Fruit fly (Drosophila melanogaster) whole organism, prepupa: ENCODE data around the gene CG15739.

Experiments
- CG10631 ChIP-seq: fragments of 200-800 bp; sonication (Bioruptor generic); optimal IDR thresholded peaks from 2 replicates; lab custom pipeline; 2016; ENCODE audit warnings: missing biosample characterization, missing genetic modification characterization
- CG11762 ChIP-seq: fragments of 200-800 bp; sonication (Bioruptor generic); optimal IDR thresholded peaks from 3 replicates; lab custom pipeline; 2016; ENCODE audit warnings: missing biosample characterization, missing genetic modification characterization; ENCODE audit not compliant: insufficient read depth
- CG31627 ChIP-seq: fragments of 200-800 bp; sonication (Bioruptor generic); optimal IDR thresholded peaks from 3 replicates; lab custom pipeline; 2016; ENCODE audit warnings: missing biosample characterization, missing genetic modification characterization
- CG32006 ChIP-seq: fragments of 200-800 bp; sonication (Bioruptor generic); optimal IDR thresholded peaks from 3 replicates; lab custom pipeline; 2017; ENCODE audit warnings: missing biosample characterization, mild to moderate bottlenecking, missing genetic modification characterization
- CG34406 ChIP-seq: fragments of 200-800 bp; sonication (Bioruptor generic); optimal IDR thresholded peaks from 3 replicates; lab custom pipeline; 2016; ENCODE audit warnings: missing biosample characterization, missing genetic modification characterization
- CG6276 ChIP-seq: fragments of 200-800 bp; sonication (Bioruptor generic); optimal IDR thresholded peaks from 2 replicates; lab custom pipeline; 2017; ENCODE audit warnings: missing biosample characterization, mild to moderate bottlenecking, missing genetic modification characterization
- CG6808 ChIP-seq: fragments of 200-800 bp; sonication (Bioruptor generic); optimal IDR thresholded peaks from 3 replicates; lab custom pipeline; 2017; ENCODE audit warnings: missing biosample characterization, missing genetic modification characterization, mild to moderate bottlenecking, moderate library complexity, missing genetic modification reagents
- Ets21C ChIP-seq: fragments of 200-800 bp; sonication (Bioruptor generic); optimal IDR thresholded peaks from 3 replicates; lab custom pipeline; 2016; ENCODE audit warnings: missing biosample characterization, missing genetic modification characterization
- Hr38 ChIP-seq: sonication (Bioruptor generic); optimal IDR thresholded peaks from 2 replicates; lab custom pipeline; 2016; ENCODE audit warnings: missing biosample characterization, missing genetic modification characterization
- Lpt ChIP-seq: fragments of 200-800 bp; sonication (Bioruptor generic); optimal IDR thresholded peaks from 3 replicates; lab custom pipeline; 2016; ENCODE audit warnings: missing biosample characterization, missing genetic modification characterization
- Sox15 ChIP-seq: fragments of 200-800 bp; sonication (Bioruptor generic); optimal IDR thresholded peaks from 3 replicates; lab custom pipeline; 2016; ENCODE audit warnings: missing biosample characterization, missing genetic modification characterization
- eg ChIP-seq: fragments of 200-800 bp; sonication (Bioruptor generic); IDR thresholded peaks from 3 replicates; pipeline ENCODE4 v1.3.6; 2022; ENCODE audit warnings: missing biosample characterization, missing genetic modification characterization

DNA sequence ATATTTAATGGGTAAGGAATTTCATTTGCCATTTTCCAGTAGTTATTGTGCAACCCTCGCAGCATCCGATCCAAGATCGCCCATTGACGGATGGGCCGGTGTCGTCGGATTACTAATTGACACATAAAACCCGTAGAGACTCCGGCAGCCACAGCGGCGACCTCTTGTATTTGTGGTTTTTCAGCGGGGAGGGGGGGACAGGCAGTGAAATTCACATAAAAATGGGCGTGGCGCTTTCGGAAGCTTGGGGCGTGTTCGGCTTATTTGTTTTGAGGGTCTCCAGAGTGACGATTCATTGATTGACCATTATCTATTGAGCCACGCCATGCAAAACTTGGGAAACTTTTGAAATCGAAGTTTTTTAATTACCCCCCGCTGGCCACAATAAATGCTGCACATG is 23.9 kb upstream of the CG15739 start:
- TF ChIP-seq eg (GFP tag; lab: Robert Waterston, UW) = no peak
- no peak for TF ChIP-seq Hr38 (GFP tag; lab: Kevin White, UChicago)
- TF ChIP-seq CG6276 (GFP tag; lab: Kevin White, UChicago) = no peak
- TF ChIP-seq Lpt (GFP tag; lab: Kevin White, UChicago) = no peak
- no peak for TF ChIP-seq Ets21C
- TF ChIP-seq CG34406 (GFP tag; lab: Kevin White, UChicago) = no peak
- no peak for TF ChIP-seq CG31627 (GFP tag; lab: Kevin White, UChicago)
- no peak for TF ChIP-seq CG10631 (GFP tag; lab: Kevin White, UChicago)
- no peak for TF ChIP-seq CG32006 (GFP tag; lab: Kevin White, UChicago)
- no peak for TF ChIP-seq CG6808 (GFP tag; lab: Kevin White, UChicago)
- TF ChIP-seq CG11762 (GFP tag; lab: Kevin White, UChicago) = no peak
- TF ChIP-seq Sox15 = no peak
